Fruit fly (Drosophila melanogaster) whole organism, prepupa: ENCODE results near the gene TfIIA-L.
A peak's percentile ranks its signal among the peaks of the same experiment; 100 is the strongest.

Source experiments
- Blimp-1 ChIP-seq: fragments of 200-800 bp; sonication (Bioruptor generic); optimal IDR thresholded peaks from 3 replicates; lab custom pipeline; 2017; ENCODE audit warnings: missing biosample characterization, missing genetic modification characterization, mild to moderate bottlenecking, moderate library complexity, missing genetic modification reagents
- CG10631 ChIP-seq: fragments of 200-800 bp; sonication (Bioruptor generic); optimal IDR thresholded peaks from 2 replicates; lab custom pipeline; 2016; ENCODE audit warnings: missing biosample characterization, missing genetic modification characterization
- CG11294 ChIP-seq: fragments of 200-800 bp; sonication (Bioruptor generic); IDR thresholded peaks from 2 replicates; pipeline ENCODE4 v1.3.6; 2022; ENCODE audit warnings: missing biosample characterization, missing genetic modification characterization
- CG11762 ChIP-seq: fragments of 200-800 bp; sonication (Bioruptor generic); optimal IDR thresholded peaks from 3 replicates; lab custom pipeline; 2016; ENCODE audit warnings: missing biosample characterization, missing genetic modification characterization; ENCODE audit not compliant: insufficient read depth
- CG11902 ChIP-seq: fragments of 200-800 bp; sonication (Bioruptor generic); optimal IDR thresholded peaks from 3 replicates; lab custom pipeline; 2016; ENCODE audit warnings: missing biosample characterization, missing genetic modification characterization
- CG15336 ChIP-seq: fragments of 200-800 bp; sonication (Bioruptor generic); IDR thresholded peaks from 2 replicates; pipeline ENCODE4 v1.3.6; 2022; ENCODE audit warnings: missing biosample characterization, missing genetic modification characterization
- CG1621 ChIP-seq: fragments of 200-800 bp; sonication (Bioruptor generic); optimal IDR thresholded peaks from 3 replicates; lab custom pipeline; 2018; ENCODE audit warnings: missing biosample characterization, mild to moderate bottlenecking, missing genetic modification characterization
- CG16779 ChIP-seq: fragments of 200-800 bp; sonication (Bioruptor generic); optimal IDR thresholded peaks from 3 replicates; lab custom pipeline; 2017; ENCODE audit warnings: missing biosample characterization, mild to moderate bottlenecking, missing genetic modification characterization
- CG3032 ChIP-seq: fragments of 200-800 bp; optimal IDR thresholded peaks from 2 replicates; lab custom pipeline; 2019; ENCODE audit warnings: missing biosample characterization, mild to moderate bottlenecking, missing genetic modification characterization, moderate library complexity
- CG31627 ChIP-seq: fragments of 200-800 bp; sonication (Bioruptor generic); optimal IDR thresholded peaks from 3 replicates; lab custom pipeline; 2016; ENCODE audit warnings: missing biosample characterization, missing genetic modification characterization
- CG32006 ChIP-seq: fragments of 200-800 bp; sonication (Bioruptor generic); optimal IDR thresholded peaks from 3 replicates; lab custom pipeline; 2017; ENCODE audit warnings: missing biosample characterization, mild to moderate bottlenecking, missing genetic modification characterization
- CG34406 ChIP-seq: fragments of 200-800 bp; sonication (Bioruptor generic); optimal IDR thresholded peaks from 3 replicates; lab custom pipeline; 2016; ENCODE audit warnings: missing biosample characterization, missing genetic modification characterization
- CG3919 ChIP-seq: fragments of 200-800 bp; sonication (Bioruptor generic); optimal IDR thresholded peaks from 3 replicates; lab custom pipeline; 2016; ENCODE audit warnings: missing biosample characterization, missing genetic modification characterization
- CG4318 ChIP-seq: fragments of 200-800 bp; sonication (Bioruptor generic); optimal IDR thresholded peaks from 3 replicates; lab custom pipeline; 2017; ENCODE audit warnings: missing biosample characterization, mild to moderate bottlenecking, missing genetic modification characterization
- CG6163 ChIP-seq: fragments of 200-800 bp; sonication (Bioruptor generic); IDR thresholded peaks from 3 replicates; pipeline ENCODE4 v1.3.6; 2022; ENCODE audit warnings: missing biosample characterization, missing genetic modification characterization
- CG6276 ChIP-seq: fragments of 200-800 bp; sonication (Bioruptor generic); optimal IDR thresholded peaks from 2 replicates; lab custom pipeline; 2017; ENCODE audit warnings: missing biosample characterization, mild to moderate bottlenecking, missing genetic modification characterization
- CG6792 ChIP-seq: fragments of 200-800 bp; sonication (Bioruptor generic); optimal IDR thresholded peaks from 3 replicates; lab custom pipeline; 2016; ENCODE audit warnings: missing biosample characterization, missing genetic modification characterization
- CG6808 ChIP-seq: fragments of 200-800 bp; sonication (Bioruptor generic); optimal IDR thresholded peaks from 3 replicates; lab custom pipeline; 2017; ENCODE audit warnings: missing biosample characterization, missing genetic modification characterization, mild to moderate bottlenecking, moderate library complexity, missing genetic modification reagents
- CG6854 ChIP-seq: fragments of 200-800 bp; sonication (Bioruptor generic); optimal IDR thresholded peaks from 2 replicates; lab custom pipeline; 2017; ENCODE audit warnings: missing biosample characterization, mild to moderate bottlenecking, missing genetic modification characterization
- CG7368 ChIP-seq: fragments of 200-800 bp; sonication (Bioruptor generic); optimal IDR thresholded peaks from 3 replicates; lab custom pipeline; 2016; ENCODE audit warnings: missing biosample characterization, missing genetic modification characterization
- CG8119 ChIP-seq: fragments of 200-800 bp; sonication (Bioruptor generic); IDR thresholded peaks from 3 replicates; pipeline ENCODE4 v1.3.6; 2022; ENCODE audit warnings: missing biosample characterization, missing genetic modification characterization
- CG8319 ChIP-seq: fragments of 200-800 bp; sonication (Bioruptor generic); optimal IDR thresholded peaks from 3 replicates; lab custom pipeline; 2016; ENCODE audit warnings: missing biosample characterization, missing genetic modification characterization
- CG9139 ChIP-seq: fragments of 200-800 bp; sonication (Bioruptor generic); optimal IDR thresholded peaks from 3 replicates; lab custom pipeline; 2017; ENCODE audit warnings: missing biosample characterization, mild to moderate bottlenecking, missing genetic modification characterization
- Eip75B ChIP-seq: fragments of 200-800 bp; sonication (Bioruptor generic); optimal IDR thresholded peaks from 3 replicates; lab custom pipeline; 2016; ENCODE audit warnings: missing biosample characterization, missing genetic modification characterization
- Eip78C ChIP-seq: fragments of 200-800 bp; sonication (Bioruptor generic); peaks from one replicate; lab custom pipeline; 2016; ENCODE audit warnings: missing biosample characterization, missing genetic modification characterization
- Eip93F ChIP-seq: fragments of 200-800 bp; sonication (Bioruptor generic); optimal IDR thresholded peaks from 2 replicates; lab custom pipeline; 2016; ENCODE audit warnings: missing biosample characterization, mild to moderate bottlenecking, missing genetic modification characterization
- Ets21C ChIP-seq: fragments of 200-800 bp; sonication (Bioruptor generic); optimal IDR thresholded peaks from 3 replicates; lab custom pipeline; 2016; ENCODE audit warnings: missing biosample characterization, missing genetic modification characterization
- Ets96B ChIP-seq: fragments of 200-800 bp; optimal IDR thresholded peaks from 2 replicates; lab custom pipeline; 2019; ENCODE audit warnings: missing biosample characterization, mild to moderate bottlenecking, missing genetic modification characterization, moderate library complexity
- Hr38 ChIP-seq: sonication (Bioruptor generic); optimal IDR thresholded peaks from 2 replicates; lab custom pipeline; 2016; ENCODE audit warnings: missing biosample characterization, missing genetic modification characterization
- Hr39 ChIP-seq: fragments of 200-800 bp; sonication (Bioruptor generic); optimal IDR thresholded peaks from 2 replicates; lab custom pipeline; 2016; ENCODE audit warnings: missing biosample characterization, missing genetic modification characterization
- Hr4 ChIP-seq: fragments of 200-800 bp; sonication (Bioruptor generic); optimal IDR thresholded peaks from 3 replicates; lab custom pipeline; 2016; ENCODE audit warnings: missing biosample characterization, missing genetic modification characterization
- Lpt ChIP-seq: fragments of 200-800 bp; sonication (Bioruptor generic); optimal IDR thresholded peaks from 3 replicates; lab custom pipeline; 2016; ENCODE audit warnings: missing biosample characterization, missing genetic modification characterization
- Met ChIP-seq: fragments of 200-800 bp; sonication (Bioruptor generic); optimal IDR thresholded peaks from 3 replicates; lab custom pipeline; 2016; ENCODE audit warnings: missing biosample characterization, missing genetic modification characterization
- OdsH ChIP-seq: fragments of 200-800 bp; sonication (Bioruptor generic); optimal IDR thresholded peaks from 3 replicates; lab custom pipeline; 2016; ENCODE audit warnings: missing biosample characterization, missing genetic modification characterization
- Smox ChIP-seq: fragments of 200-800 bp; sonication (Bioruptor generic); optimal IDR thresholded peaks from 3 replicates; lab custom pipeline; 2016; ENCODE audit warnings: missing biosample characterization, missing genetic modification characterization
- Sox102F ChIP-seq: fragments of 200-800 bp; sonication (Bioruptor generic); optimal IDR thresholded peaks from 2 replicates; lab custom pipeline; 2016; ENCODE audit warnings: missing biosample characterization, mild to moderate bottlenecking, missing genetic modification characterization
- Sox14 ChIP-seq: fragments of 200-800 bp; sonication (Bioruptor generic); optimal IDR thresholded peaks from 3 replicates; lab custom pipeline; 2016; ENCODE audit warnings: missing biosample characterization, missing genetic modification characterization
- Sox15 ChIP-seq: fragments of 200-800 bp; sonication (Bioruptor generic); optimal IDR thresholded peaks from 3 replicates; lab custom pipeline; 2016; ENCODE audit warnings: missing biosample characterization, missing genetic modification characterization
- cyc ChIP-seq: fragments of 200-800 bp; sonication (Bioruptor generic); optimal IDR thresholded peaks from 3 replicates; lab custom pipeline; 2016; ENCODE audit warnings: missing biosample characterization, missing genetic modification characterization
- dac ChIP-seq: fragments of 200-800 bp; sonication (Bioruptor generic); optimal IDR thresholded peaks from 2 replicates; lab custom pipeline; 2017; ENCODE audit warnings: missing biosample characterization, mild to moderate bottlenecking, missing genetic modification characterization
- dsx ChIP-seq: fragments of 200-800 bp; optimal IDR thresholded peaks from 3 replicates; lab custom pipeline; 2019; ENCODE audit warnings: missing biosample characterization, mild to moderate bottlenecking, missing genetic modification characterization, moderate library complexity; ENCODE audit not compliant: poor library complexity, severe bottlenecking
- eg ChIP-seq: fragments of 200-800 bp; sonication (Bioruptor generic); IDR thresholded peaks from 3 replicates; pipeline ENCODE4 v1.3.6; 2022; ENCODE audit warnings: missing biosample characterization, missing genetic modification characterization
- esn ChIP-seq: fragments of 200-800 bp; sonication (Bioruptor generic); optimal IDR thresholded peaks from 2 replicates; lab custom pipeline; 2016; ENCODE audit warnings: missing biosample characterization, mild to moderate bottlenecking, missing genetic modification characterization, moderate library complexity
- fd59A ChIP-seq: fragments of 200-800 bp; sonication (Bioruptor generic); optimal IDR thresholded peaks from 2 replicates; lab custom pipeline; 2017; ENCODE audit warnings: missing biosample characterization, mild to moderate bottlenecking, missing genetic modification characterization, missing genetic modification reagents
- fkh ChIP-seq: fragments of 200-800 bp; sonication (Bioruptor generic); optimal IDR thresholded peaks from 3 replicates; lab custom pipeline; 2017; ENCODE audit warnings: missing biosample characterization, mild to moderate bottlenecking, missing genetic modification characterization, moderate library complexity
- lz ChIP-seq: fragments of 200-800 bp; sonication (Bioruptor generic); optimal IDR thresholded peaks from 3 replicates; lab custom pipeline; 2016; ENCODE audit warnings: missing biosample characterization, missing genetic modification characterization
- pdm3 ChIP-seq: fragments of 200-800 bp; sonication (Bioruptor generic); optimal IDR thresholded peaks from 3 replicates; lab custom pipeline; 2016; ENCODE audit warnings: missing biosample characterization, missing genetic modification characterization
- salr ChIP-seq, 2 experiments: fragments of 200-800 bp; sonication (Bioruptor generic); optimal IDR thresholded peaks; 3 replicates each; lab custom pipeline; 2016 to 2018; ENCODE audit warnings: missing biosample characterization in 2 of 2, missing genetic modification characterization in 2 of 2, mild to moderate bottlenecking in 1 of 2
- spab ChIP-seq: fragments of 200-800 bp; sonication (Bioruptor generic); optimal IDR thresholded peaks from 2 replicates; lab custom pipeline; 2017; ENCODE audit warnings: missing biosample characterization, mild to moderate bottlenecking, missing genetic modification characterization, missing genetic modification reagents
- ss ChIP-seq, 2 experiments: fragments of 200-800 bp; sonication (Bioruptor generic); optimal IDR thresholded peaks; 2 replicates in 1 of 2; 3 replicates in 1 of 2; lab custom pipeline; 2017 to 2018; ENCODE audit warnings: mild to moderate bottlenecking in 2 of 2, missing biosample characterization in 2 of 2, missing genetic modification characterization in 2 of 2, moderate library complexity in 1 of 2
- svp ChIP-seq: fragments of 200-800 bp; sonication (Bioruptor generic); peaks from one replicate; lab custom pipeline; 2016; ENCODE audit warnings: missing biosample characterization, missing genetic modification characterization
- topi ChIP-seq: fragments of 200-800 bp; sonication (Bioruptor generic); optimal IDR thresholded peaks from 3 replicates; lab custom pipeline; 2016; ENCODE audit warnings: missing biosample characterization, missing genetic modification characterization

The TfIIA-L gene

DNA sequence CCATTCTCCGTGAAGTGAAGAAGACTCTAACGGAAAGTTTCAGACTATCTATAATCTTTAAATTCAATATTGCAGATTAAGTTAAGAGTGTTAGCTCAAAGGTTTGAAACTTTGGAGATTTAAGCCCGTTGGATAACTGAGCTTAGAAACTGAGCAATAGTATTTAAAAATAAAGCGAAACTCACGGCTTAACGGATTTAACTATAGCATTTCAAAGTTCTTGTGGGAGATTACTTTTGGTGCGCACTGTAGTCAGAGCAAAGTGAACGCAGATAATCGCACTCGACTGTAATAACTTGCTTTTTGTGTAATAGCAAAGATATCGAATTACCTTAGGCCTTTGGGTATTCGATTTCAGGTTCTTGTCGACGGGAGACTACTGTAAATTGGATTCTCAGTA lies 31.4 kb downstream of the TfIIA-L start, which contains the start of gene mrt:
Gene mrt, minus strand, starts transcription at position 376 of the 400 bp plus-strand sequence.
- TF ChIP-seq cyc (GFP tag; lab: Kevin White, UChicago) = peak; percentile 58
- TF ChIP-seq fd59A = peak; percentile 26
- peak; percentile 72 for TF ChIP-seq OdsH (GFP tag; lab: Kevin White, UChicago)
- peak; percentile 44 for TF ChIP-seq CG11762 (GFP tag; lab: Kevin White, UChicago)
- TF ChIP-seq Sox14 (GFP tag; lab: Kevin White, UChicago) = peak; percentile 59
- TF ChIP-seq CG34406 (GFP tag; lab: Kevin White, UChicago) = peak; percentile 14
- peak; percentile 28 for TF ChIP-seq spab (GFP tag; lab: Kevin White, UChicago)
- TF ChIP-seq Smox (GFP tag; lab: Kevin White, UChicago) = peak; percentile 54
- peak; percentile 76 for TF ChIP-seq CG32006 (GFP tag; lab: Kevin White, UChicago)
- TF ChIP-seq fkh (GFP tag; lab: Kevin White, UChicago) = no peak
- peak; percentile 26; the same call in 1 of the 2 replicates for TF ChIP-seq CG11294 (GFP tag; lab: Robert Waterston, UW)
- TF ChIP-seq pdm3 (GFP tag; lab: Kevin White, UChicago) = peak; percentile 70
- TF ChIP-seq Sox15 (GFP tag; lab: Kevin White, UChicago) = peak; percentile 48
- TF ChIP-seq dac = no peak
- peak; percentile 92 for TF ChIP-seq Eip78C
- TF ChIP-seq Eip93F = no peak
- TF ChIP-seq CG1621 (tag; lab: Kevin White, UChicago) = no peak
- peak; percentile 50 for TF ChIP-seq CG6792 (GFP tag; lab: Kevin White, UChicago)
- TF ChIP-seq Ets96B (tag; lab: Kevin White, UChicago) = peak; percentile 25
- TF ChIP-seq CG31627 (GFP tag; lab: Kevin White, UChicago) = peak; percentile 67
- peak; percentile 65 for TF ChIP-seq Hr39 (GFP tag; lab: Kevin White, UChicago)
- TF ChIP-seq topi = peak; percentile 61
- TF ChIP-seq CG7368 (GFP tag; lab: Kevin White, UChicago) = peak; percentile 15
- TF ChIP-seq Lpt (GFP tag; lab: Kevin White, UChicago) = no peak
- peak; percentile 52 for TF ChIP-seq lz (GFP tag; lab: Kevin White, UChicago)
- TF ChIP-seq Hr4 (GFP tag; lab: Kevin White, UChicago) = peak; percentile 72
- TF ChIP-seq CG16779 (tag; lab: Kevin White, UChicago) = no peak
- TF ChIP-seq CG3919 (GFP tag; lab: Kevin White, UChicago) = peak; percentile 40
- peak; percentile 71 for TF ChIP-seq svp (GFP tag; lab: Kevin White, UChicago)
- TF ChIP-seq Blimp-1 (GFP tag; lab: Kevin White, UChicago) = peak; percentile 5
- TF ChIP-seq Hr38 (GFP tag; lab: Kevin White, UChicago) = no peak
- TF ChIP-seq CG6163 (GFP tag; lab: Robert Waterston, UW) = 0 out of 3 replicates have a peak, but pooled peaks have one; percentile 50
- TF ChIP-seq Sox102F (GFP tag; lab: Kevin White, UChicago) = peak; percentile 53
- peak; percentile 39 for TF ChIP-seq CG6808 (GFP tag; lab: Kevin White, UChicago)
- TF ChIP-seq Ets21C (GFP tag; lab: Kevin White, UChicago) = peak; percentile 47
- TF ChIP-seq CG15336 (GFP tag; lab: Robert Waterston, UW) = peak; percentile 60
- peak; percentile 54 for TF ChIP-seq CG10631 (GFP tag; lab: Kevin White, UChicago)
- TF ChIP-seq ss (GFP tag; optimal IDR thresholded peaks at IDR 0.05; lab: Kevin White, UChicago) = no peak
- peak; percentile 61; the same call in 2 of the 3 replicates for TF ChIP-seq CG8119 (GFP tag; lab: Robert Waterston, UW)
- peak; percentile 55 for TF ChIP-seq Eip75B (GFP tag; lab: Kevin White, UChicago)
- peak; percentile 32 for TF ChIP-seq CG9139 (GFP tag; lab: Kevin White, UChicago)
- TF ChIP-seq CG6276 (GFP tag; lab: Kevin White, UChicago) = peak; percentile 62
- TF ChIP-seq CG6854 (GFP tag; lab: Kevin White, UChicago) = no peak
- TF ChIP-seq CG8319 (GFP tag; lab: Kevin White, UChicago) = no peak
- peak; percentile 15 to 71 for TF ChIP-seq salr (GFP tag; optimal IDR thresholded peaks at IDR 0.05; lab: Kevin White, UChicago)
- peak; percentile 29 for TF ChIP-seq CG11902 (GFP tag; lab: Kevin White, UChicago)
- TF ChIP-seq CG3032 = peak; percentile 60
- TF ChIP-seq Met (GFP tag; lab: Kevin White, UChicago) = peak; percentile 48
- peak; percentile 31 for TF ChIP-seq dsx (GFP tag; lab: Kevin White, UChicago)
- peak; percentile 52 for TF ChIP-seq CG4318 (GFP tag; lab: Kevin White, UChicago)
- peak; percentile 66 for TF ChIP-seq esn
- TF ChIP-seq eg (GFP tag; lab: Robert Waterston, UW) = peak; percentile 66; the same call in 2 of the 3 replicates
